Worm (Caenorhabditis elegans) whole organism, L4 larva: Measurements from ENCODE around the gene spt-5.
A peak's percentile ranks its signal among the peaks of the same experiment; 100 is the strongest.

Source experiments
- F44E2.7 ChIP-seq: fragments of 200-800 bp; sonication (Bioruptor generic); IDR thresholded peaks from 2 replicates; pipeline ENCODE4 v2.1.2; 2022; ENCODE audit warnings: missing genetic modification characterization, missing compliant biosample characterization
- R02D3.7 ChIP-seq: fragments of 150-350 bp; sonication (generic microtip); optimal IDR thresholded peaks from 3 replicates; lab custom pipeline; 2014; ENCODE audit warnings: missing biosample characterization, missing genetic modification characterization
- T26A8.4 ChIP-seq: fragments of 200-800 bp; sonication (Bioruptor generic); IDR thresholded peaks from 2 replicates; pipeline ENCODE4 v1.3.6; 2022; ENCODE audit warnings: missing genetic modification characterization, missing compliant biosample characterization
- Y48G9A.11 ChIP-seq: fragments of 200-800 bp; sonication (Bioruptor generic); IDR thresholded peaks from 2 replicates; pipeline ENCODE4 v1.3.6; 2022; ENCODE audit warnings: missing genetic modification reagents, missing genetic modification characterization, missing compliant biosample characterization
- Y75B8A.6 ChIP-seq: fragments of 200-800 bp; sonication (Bioruptor generic); IDR thresholded peaks from 2 replicates; pipeline ENCODE4 v1.3.6; 2022; ENCODE audit warnings: missing genetic modification reagents, missing genetic modification characterization, missing compliant biosample characterization
- ZK337.2 ChIP-seq: fragments of 200-800 bp; sonication (Bioruptor generic); IDR thresholded peaks from 2 replicates; pipeline ENCODE4 v1.3.6; 2022; ENCODE audit warnings: missing genetic modification reagents, missing genetic modification characterization, missing compliant biosample characterization
- ZK546.5 ChIP-seq, 2 experiments: sonication (generic microtip); optimal IDR thresholded peaks; 2 replicates each; lab custom pipeline; 2017; ENCODE audit warnings: missing biosample characterization in 2 of 2, missing genetic modification characterization in 2 of 2
- ama-1 ChIP-seq: fragments of 150-350 bp; optimal IDR thresholded peaks from 2 replicates; lab custom pipeline; 2014; ENCODE audit warnings: inconsistent platforms, mixed read lengths
- attf-4 ChIP-seq: sonication (generic microtip); optimal IDR thresholded peaks from 3 replicates; lab custom pipeline; 2017; ENCODE audit warnings: missing biosample characterization, missing genetic modification characterization
- ceh-82 ChIP-seq: sonication (generic microtip); optimal IDR thresholded peaks from 2 replicates; lab custom pipeline; 2017; ENCODE audit warnings: missing biosample characterization, missing genetic modification characterization
- daf-16 ChIP-seq, 3 experiments: sonication (generic microtip); optimal IDR thresholded peaks; 2 replicates each; lab custom pipeline; 2016 to 2017; ENCODE audit warnings: missing genetic modification characterization in 3 of 3, missing genetic modification reagents in 3 of 3, mild to moderate bottlenecking in 2 of 3, missing compliant biosample characterization in 2 of 3, missing biosample characterization in 1 of 3, moderate library complexity in 1 of 3
- daf-8 ChIP-seq: fragments of 200-800 bp; sonication (Bioruptor generic); IDR thresholded peaks from 2 replicates; pipeline ENCODE4 v1.3.6; 2022; ENCODE audit warnings: missing genetic modification characterization, missing compliant biosample characterization
- dmd-6 ChIP-seq: fragments of 200-800 bp; sonication (Bioruptor generic); IDR thresholded peaks from 2 replicates; pipeline ENCODE4 v1.3.6; 2022; ENCODE audit warnings: missing genetic modification reagents, missing genetic modification characterization, missing compliant biosample characterization
- dmd-9 ChIP-seq: fragments of 200-800 bp; sonication (Bioruptor generic); IDR thresholded peaks from 2 replicates; pipeline ENCODE4 v1.3.6; 2022; ENCODE audit warnings: missing genetic modification reagents, missing genetic modification characterization, missing compliant biosample characterization
- egl-27 ChIP-seq: sonication (generic microtip); optimal IDR thresholded peaks from 3 replicates; lab custom pipeline; 2017; ENCODE audit warnings: missing biosample characterization, missing genetic modification reagents, missing genetic modification characterization
- egl-43 ChIP-seq: fragments of 200-800 bp; sonication (Bioruptor generic); IDR thresholded peaks from 2 replicates; pipeline ENCODE4 v1.3.6; 2022; ENCODE audit warnings: missing genetic modification reagents, missing genetic modification characterization, missing compliant biosample characterization
- gei-8 ChIP-seq: fragments of 200-800 bp; sonication (Bioruptor generic); optimal IDR thresholded peaks from 2 replicates; lab custom pipeline; 2018; ENCODE audit warnings: mild to moderate bottlenecking, missing genetic modification characterization, missing compliant biosample characterization
- hif-1 ChIP-seq, 2 experiments: sonication (generic microtip); optimal IDR thresholded peaks; 2 replicates each; lab custom pipeline; 2016 to 2017; ENCODE audit warnings: missing compliant biosample characterization in 2 of 2, missing genetic modification characterization in 2 of 2, missing genetic modification reagents in 2 of 2, missing genotype in 2 of 2, mild to moderate bottlenecking in 1 of 2
- hlh-11 ChIP-seq: fragments of 200-800 bp; sonication (Bioruptor generic); optimal IDR thresholded peaks from 2 replicates; lab custom pipeline; 2018; ENCODE audit warnings: mild to moderate bottlenecking, missing genetic modification characterization, missing compliant biosample characterization
- hlh-30 ChIP-seq: sonication (generic microtip); optimal IDR thresholded peaks from 2 replicates; lab custom pipeline; 2017; ENCODE audit warnings: antibody characterized with exemption, mild to moderate bottlenecking, missing genetic modification characterization, missing compliant biosample characterization; ENCODE audit not compliant: insufficient read depth
- hmg-1.1 ChIP-seq: fragments of 200-800 bp; sonication (Bioruptor generic); IDR thresholded peaks from 2 replicates; pipeline ENCODE4 v1.3.6; 2022; ENCODE audit warnings: missing genetic modification reagents, missing genetic modification characterization, missing compliant biosample characterization
- jun-1 ChIP-seq: fragments of 150-350 bp; optimal IDR thresholded peaks from 2 replicates; lab custom pipeline; 2014; ENCODE audit warnings: missing biosample characterization, missing genetic modification reagents, missing genetic modification characterization
- lin-15B ChIP-seq: fragments of 150-350 bp; sonication (generic microtip); optimal IDR thresholded peaks from 3 replicates; lab custom pipeline; 2014; ENCODE audit warnings: missing biosample characterization, missing genetic modification characterization
- mdl-1 ChIP-seq, 2 experiments: fragments of 150-350 bp in 1 of 2; sonication (generic microtip) in 1 of 2; optimal IDR thresholded peaks; 2 replicates each; lab custom pipeline; 2014 to 2017; ENCODE audit warnings: missing biosample characterization in 2 of 2, missing genetic modification characterization in 2 of 2
- mdt-29 ChIP-seq: fragments of 200-800 bp; sonication (Bioruptor generic); IDR thresholded peaks from 2 replicates; pipeline ENCODE4 v1.3.6; 2022; ENCODE audit warnings: missing genetic modification reagents, missing genetic modification characterization, missing compliant biosample characterization
- nhr-10 ChIP-seq: fragments of 150-350 bp; optimal IDR thresholded peaks from 2 replicates; lab custom pipeline; 2014; ENCODE audit warnings: missing biosample characterization, missing genetic modification characterization
- nhr-11 ChIP-seq: fragments of 150-350 bp; optimal IDR thresholded peaks from 2 replicates; lab custom pipeline; 2014; ENCODE audit warnings: missing biosample characterization, missing genetic modification characterization
- nhr-25 ChIP-seq: sonication (generic microtip); optimal IDR thresholded peaks from 2 replicates; lab custom pipeline; 2017; ENCODE audit warnings: missing genetic modification characterization, mild to moderate bottlenecking, missing compliant biosample characterization, antibody characterized with exemption, moderate library complexity, borderline replicate concordance; ENCODE audit not compliant: insufficient read depth
- nhr-28 ChIP-seq: fragments of 150-350 bp; optimal IDR thresholded peaks from 2 replicates; lab custom pipeline; 2014; ENCODE audit warnings: missing biosample characterization, missing genetic modification characterization
- nhr-48 ChIP-seq: sonication (generic microtip); optimal IDR thresholded peaks from 2 replicates; lab custom pipeline; 2016; ENCODE audit warnings: mild to moderate bottlenecking, missing genetic modification characterization, missing compliant biosample characterization
- nhr-6 ChIP-seq: fragments of 150-350 bp; optimal IDR thresholded peaks from 2 replicates; lab custom pipeline; 2014; ENCODE audit warnings: missing biosample characterization, missing genetic modification characterization
- pha-4 ChIP-seq, 2 experiments: fragments of 150-350 bp in 1 of 2; fragments of 200-800 bp in 1 of 2; sonication (Bioruptor generic) in 1 of 2; IDR thresholded peaks in 1 of 2; optimal IDR thresholded peaks in 1 of 2; 2 replicates each; pipeline versions ENCODE4 v1.3.6 to Lab custom; 2014 to 2022; ENCODE audit warnings: missing genetic modification characterization in 2 of 2, missing genetic modification reagents in 2 of 2, missing biosample characterization in 1 of 2, missing compliant biosample characterization in 1 of 2
- sdz-12 ChIP-seq: fragments of 200-800 bp; sonication (Bioruptor generic); optimal IDR thresholded peaks from 2 replicates; lab custom pipeline; 2018; ENCODE audit warnings: mild to moderate bottlenecking, missing genetic modification characterization, missing compliant biosample characterization
- snpc-4 ChIP-seq: fragments of 150-350 bp; optimal IDR thresholded peaks from 2 replicates; lab custom pipeline; 2014; ENCODE audit warnings: missing biosample characterization, missing genetic modification characterization
- unc-130 ChIP-seq: sonication (generic microtip); optimal IDR thresholded peaks from 2 replicates; lab custom pipeline; 2016; ENCODE audit warnings: missing genetic modification reagents, missing genetic modification characterization, missing compliant biosample characterization
- unc-39 ChIP-seq: sonication (generic microtip); optimal IDR thresholded peaks from 2 replicates; lab custom pipeline; 2017; ENCODE audit warnings: missing biosample characterization, missing genetic modification characterization
- unc-62 ChIP-seq, 3 experiments: fragments of 150-350 bp in 1 of 3; sonication (generic microtip); optimal IDR thresholded peaks in 2 of 3; peaks in 1 of 3; 1 replicate in 1 of 3; 2 replicates in 2 of 3; lab custom pipeline; 2014 to 2017; ENCODE audit warnings: missing biosample characterization in 3 of 3, missing genetic modification characterization in 3 of 3, missing genetic modification reagents in 3 of 3, missing genotype in 1 of 3
- zfp-2 ChIP-seq: sonication (generic microtip); optimal IDR thresholded peaks from 2 replicates; lab custom pipeline; 2016; ENCODE audit warnings: mild to moderate bottlenecking, missing genetic modification characterization, missing compliant biosample characterization
- zfp-3 ChIP-seq: fragments of 200-800 bp; sonication (Bioruptor generic); conservative IDR thresholded peaks from 2 replicates; pipeline ENCODE4 v1.3.6; 2022; ENCODE audit warnings: missing genetic modification reagents, missing genetic modification characterization, missing compliant biosample characterization
- zip-11 ChIP-seq: fragments of 200-800 bp; sonication (Bioruptor generic); IDR thresholded peaks from 2 replicates; pipeline ENCODE4 v1.3.6; 2022; ENCODE audit warnings: missing genetic modification characterization, missing compliant biosample characterization
- zip-2 ChIP-seq: fragments of 150-350 bp; optimal IDR thresholded peaks from 2 replicates; lab custom pipeline; 2014; ENCODE audit warnings: missing biosample characterization, missing genetic modification characterization
- ztf-7 ChIP-seq: fragments of 150-350 bp; optimal IDR thresholded peaks from 2 replicates; lab custom pipeline; 2014; ENCODE audit warnings: missing biosample characterization, missing genetic modification characterization

The spt-5 gene

DNA sequence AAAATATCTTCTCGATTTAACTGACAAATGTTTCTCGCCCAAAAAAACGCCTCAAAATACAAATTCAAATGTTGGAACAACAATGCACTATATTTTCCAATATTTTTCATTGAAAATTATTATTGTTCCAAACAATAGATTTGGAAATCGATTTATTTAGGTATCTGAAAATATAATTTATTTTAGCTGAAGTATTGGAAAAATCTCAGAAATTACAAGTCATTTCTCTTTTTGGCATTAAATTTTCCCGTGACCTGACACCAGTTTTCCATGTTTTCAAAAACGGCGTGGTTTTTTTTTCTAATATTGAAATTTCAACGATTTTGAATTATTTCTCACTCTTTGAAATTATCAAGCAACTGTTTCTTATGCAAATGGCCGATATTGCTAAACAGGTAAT lies 38.2 kb upstream of the spt-5 start, which contains the start of gene spe-17:
spe-17 (plus strand) TSS at position 301 of the 400 bp plus-strand sequence.
- TF ChIP-seq nhr-48, result no peak

DNA sequence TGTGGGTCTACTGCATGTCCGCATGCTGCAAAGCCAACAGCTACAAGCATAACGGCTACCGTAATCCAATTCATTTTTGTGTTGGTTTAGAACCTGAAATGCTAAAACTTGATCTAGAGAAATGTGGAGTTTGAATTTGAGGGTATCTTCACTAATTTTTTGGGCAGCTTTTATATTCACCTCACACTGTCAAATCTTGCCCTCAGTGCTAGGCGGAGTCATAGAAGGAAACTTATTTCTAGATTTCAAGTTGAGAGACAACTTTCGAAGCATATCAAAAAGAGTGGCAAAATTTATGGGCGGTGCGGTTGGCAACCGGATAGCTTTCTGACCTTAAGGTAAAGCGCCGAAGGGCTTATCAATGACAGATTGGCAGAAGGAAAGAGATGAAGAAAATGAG lies 35.7 kb upstream of the spt-5 start, which contains the start of gene lips-6:
lips-6 (minus strand) TSS at position 101 of the 400 bp plus-strand sequence.
- TF ChIP-seq dmd-9 (GFP tag; lab: Robert Waterston, UW) (no peak), nhr-6 (tag; lab: Kevin White, UChicago) (no peak), zfp-3 (no peak), hif-1 (tag; optimal IDR thresholded peaks at IDR 0.05; lab: Kevin White, UChicago) (no peak), ceh-82 (tag; lab: Kevin White, UChicago) (no peak), hlh-30 (no peak), nhr-11 (tag; lab: Kevin White, UChicago) (no peak), egl-43 (GFP tag; lab: Robert Waterston, UW) (no peak), snpc-4 (tag; lab: Kevin White, UChicago) (no peak), zip-11 (GFP tag; lab: Robert Waterston, UW) (no peak), hmg-1.1 (no peak), lin-15B (tag; lab: Kevin White, UChicago) (no peak), ama-1 (lab: Kevin White, UChicago) (no peak), jun-1 (tag; lab: Kevin White, UChicago) (no peak), ztf-7 (tag; lab: Kevin White, UChicago) (no peak), nhr-25 (tag; lab: Kevin White, UChicago) (no peak)

ce11 chrIV:12018920-12019319 lies 32.4 kb upstream of the spt-5 start:
- no peak for TF ChIP-seq daf-16 (GFP tag; optimal IDR thresholded peaks at IDR 0.05; lab: Kevin White, UChicago)
- TF ChIP-seq daf-16 (tag; optimal IDR thresholded peaks at IDR 0.05; lab: Kevin White, UChicago), result no peak
- TF ChIP-seq unc-62 (GFP tag; optimal IDR thresholded peaks at IDR 0.05 in 1 of 2; lab: Kevin White, UChicago), result peak in 1 of 2 experiments; percentile 84
- TF ChIP-seq unc-62 (tag; optimal IDR thresholded peaks at IDR 0.05; lab: Kevin White, UChicago), result no peak

DNA sequence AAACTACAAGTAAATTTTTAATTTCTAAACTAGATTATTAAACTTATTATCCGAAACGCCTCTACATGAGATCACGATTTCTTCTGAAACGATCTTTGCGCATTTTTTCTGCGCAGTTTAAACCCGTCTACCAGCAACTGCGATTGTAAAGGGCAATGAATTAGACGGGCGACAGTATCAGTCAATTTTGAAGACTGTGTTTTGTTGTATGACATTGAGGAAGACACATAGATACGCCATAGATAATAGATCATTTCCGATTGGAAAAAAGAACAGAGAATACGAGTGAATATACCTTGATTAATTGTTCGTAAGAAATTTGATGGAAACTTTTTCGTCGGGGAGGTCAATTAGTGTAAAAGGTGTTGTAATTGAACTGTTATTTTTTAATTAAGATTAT lies 29.9 kb upstream of the spt-5 start:
- no peak for TF ChIP-seq Y48G9A.11 (GFP tag; lab: Robert Waterston, UW)
- TF ChIP-seq gei-8, result no peak
- no peak for TF ChIP-seq sdz-12 (GFP tag; lab: Kevin White, UChicago)
- TF ChIP-seq nhr-11 (tag; lab: Kevin White, UChicago), result no peak
- no peak for TF ChIP-seq attf-4 (tag; lab: Kevin White, UChicago)
- no peak for TF ChIP-seq nhr-10 (tag; lab: Kevin White, UChicago)
- no peak for TF ChIP-seq egl-27
- peak; percentile 5 for TF ChIP-seq nhr-48
- TF ChIP-seq ZK337.2, result no peak
- TF ChIP-seq Y75B8A.6, result no peak
- no peak for TF ChIP-seq unc-130 (GFP tag; lab: Kevin White, UChicago)
- TF ChIP-seq nhr-28 (tag; lab: Kevin White, UChicago), result peak; percentile 57
- no peak for TF ChIP-seq unc-39
- no peak for TF ChIP-seq dmd-6 (GFP tag; lab: Robert Waterston, UW)
- TF ChIP-seq daf-8, result no peak
- TF ChIP-seq mdl-1 (tag; optimal IDR thresholded peaks at IDR 0.05; lab: Kevin White, UChicago), result peak in 1 of 2 experiments; percentile 46
- TF ChIP-seq hlh-11, result no peak
- no peak for TF ChIP-seq ZK546.5 (tag; optimal IDR thresholded peaks at IDR 0.05; lab: Kevin White, UChicago)
- TF ChIP-seq nhr-25 (tag; lab: Kevin White, UChicago), result peak; percentile 47
- TF ChIP-seq R02D3.7 (tag; lab: Kevin White, UChicago), result no peak
- no peak for TF ChIP-seq F44E2.7 (GFP tag; lab: Robert Waterston, UW)
- TF ChIP-seq zfp-2 (tag; lab: Kevin White, UChicago), result no peak
- no peak for TF ChIP-seq pha-4 (GFP tag; IDR thresholded peaks at IDR 0.05; lab: Robert Waterston, UW)
- TF ChIP-seq pha-4 (tag; optimal IDR thresholded peaks at IDR 0.05; lab: Kevin White, UChicago), result no peak
- no peak for TF ChIP-seq T26A8.4 (GFP tag; lab: Robert Waterston, UW)
- no peak for TF ChIP-seq hmg-1.1
- no peak for TF ChIP-seq zip-2 (tag; lab: Kevin White, UChicago)
- TF ChIP-seq mdt-29 (GFP tag; lab: Robert Waterston, UW), result no peak
